Fruit fly (Drosophila melanogaster) whole organism, pupa: Measurements from ENCODE around the gene slou.

Experiments
- CG10348 ChIP-seq: fragments of 200-800 bp; sonication (Bioruptor generic); IDR thresholded peaks from 2 replicates; pipeline ENCODE4 v1.3.6; 2022; ENCODE audit warnings: missing biosample characterization, missing genetic modification characterization
- CG14655 ChIP-seq: fragments of 200-800 bp; sonication (Bioruptor generic); optimal IDR thresholded peaks from 3 replicates; lab custom pipeline; 2017; ENCODE audit warnings: mild to moderate bottlenecking, missing biosample characterization, missing genetic modification reagents, missing genetic modification characterization
- CG34367 ChIP-seq: fragments of 200-800 bp; sonication (Bioruptor generic); optimal IDR thresholded peaks from 2 replicates; lab custom pipeline; 2018; ENCODE audit warnings: missing biosample characterization, mild to moderate bottlenecking, missing genetic modification characterization
- CG8159 ChIP-seq: fragments of 200-800 bp; sonication (Bioruptor generic); optimal IDR thresholded peaks from 3 replicates; lab custom pipeline; 2018; ENCODE audit warnings: missing biosample characterization, mild to moderate bottlenecking, missing genetic modification characterization, moderate library complexity
- CG8301 ChIP-seq: fragments of 200-800 bp; sonication (Bioruptor generic); optimal IDR thresholded peaks from 2 replicates; lab custom pipeline; 2018; ENCODE audit warnings: missing biosample characterization, mild to moderate bottlenecking, missing genetic modification characterization
- CG9948 ChIP-seq: fragments of 200-800 bp; sonication (Bioruptor generic); optimal IDR thresholded peaks from 2 replicates; lab custom pipeline; 2018; ENCODE audit warnings: missing biosample characterization, mild to moderate bottlenecking, missing genetic modification characterization, moderate library complexity
- EcR ChIP-seq: fragments of 200-800 bp; sonication (Bioruptor generic); optimal IDR thresholded peaks from 3 replicates; lab custom pipeline; 2019; ENCODE audit warnings: missing biosample characterization, missing genetic modification characterization, mild to moderate bottlenecking, moderate library complexity, missing genetic modification reagents
- Ets98B ChIP-seq: fragments of 200-800 bp; sonication (Bioruptor generic); IDR thresholded peaks from 2 replicates; pipeline ENCODE4 v1.3.6; 2022; ENCODE audit warnings: missing biosample characterization, missing genetic modification characterization
- fd96Ca ChIP-seq: fragments of 200-800 bp; sonication (Bioruptor generic); IDR thresholded peaks from 3 replicates; pipeline ENCODE4 v1.3.6; 2022; ENCODE audit warnings: missing biosample characterization, missing genetic modification characterization

DNA sequence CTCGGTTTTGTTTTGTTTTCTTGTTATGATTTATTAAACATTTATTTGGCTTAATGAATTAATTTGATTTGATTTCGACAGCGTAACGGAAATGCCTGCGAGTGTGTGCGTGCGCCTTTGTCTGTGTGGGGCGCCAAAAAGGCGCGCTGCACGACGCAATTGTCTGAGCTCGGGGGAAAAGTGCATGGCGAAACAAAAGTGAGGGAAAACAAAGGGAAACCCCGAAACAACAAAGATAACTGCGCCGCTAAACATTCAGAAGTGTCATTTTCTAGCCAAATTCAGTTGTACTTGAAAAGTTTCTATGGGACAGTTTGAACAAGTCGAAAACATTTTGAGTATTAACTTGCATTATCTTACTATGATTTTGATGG is 34.4 kb upstream of the slou start:
- no peak for TF ChIP-seq CG9948 (tag; lab: Kevin White, UChicago)
- no peak for TF ChIP-seq EcR (GFP tag; lab: Kevin White, UChicago)
- TF ChIP-seq CG8301 (tag; lab: Kevin White, UChicago): no peak
- TF ChIP-seq CG8159 (tag; lab: Kevin White, UChicago): no peak
- no peak for TF ChIP-seq CG10348 (GFP tag; lab: Robert Waterston, UW)
- TF ChIP-seq fd96Ca (GFP tag; lab: Robert Waterston, UW): no peak
- TF ChIP-seq Ets98B (GFP tag; lab: Robert Waterston, UW): no peak
- TF ChIP-seq CG34367: no peak
- TF ChIP-seq CG14655 (GFP tag; lab: Kevin White, UChicago): no peak
